Worm (Caenorhabditis elegans): ENCODE results near the gene C18G1.1.

- TF ChIP-seq mcd-1 (GFP tag; IDR thresholded peaks at IDR 0.05) (no peak), fkh-3 (tag; optimal IDR thresholded peaks at IDR 0.05) (no peak), repo-1 (tag; optimal IDR thresholded peaks at IDR 0.05) (no peak), C17E4.6 (GFP tag; IDR thresholded peaks at IDR 0.05) (no peak), F39B2.1 (GFP tag; IDR thresholded peaks at IDR 0.05) (no peak), chd-7 (tag; optimal IDR thresholded peaks at IDR 0.05) (no peak), lag-1 (GFP tag; IDR thresholded peaks at IDR 0.05) (no peak), somi-1 (GFP tag; optimal IDR thresholded peaks at IDR 0.05) (no peak), ztf-25 (GFP tag; IDR thresholded peaks at IDR 0.05) (no peak)
Measured at ce11 chrV:4758019-4758418, 19.7 kb upstream of the C18G1.1 start.
